Fruit fly (Drosophila melanogaster): ENCODE measurements around the gene CG32485.

dm6 chr3L:3081146-3081872, 31.2 kb downstream of the CG32485 start:
- TF ChIP-seq usp (GFP tag; optimal IDR thresholded peaks at IDR 0.05) (no peak), CG8478 (optimal IDR thresholded peaks at IDR 0.05) (no peak), pan (optimal IDR thresholded peaks at IDR 0.05) (no peak)

All from whole organism.